Fruit fly (Drosophila melanogaster): Measurements from ENCODE around the gene HisRS.
A peak's percentile ranks its signal among the peaks of the same experiment; 100 is the strongest.

The HisRS gene

dm6 chrX:18554563-18554962, 39.3 kb downstream of the HisRS start (continued):
- TF ChIP-seq tx (GFP tag; optimal IDR thresholded peaks at IDR 0.05) (no peak), CG5953 (GFP tag; IDR thresholded peaks at IDR 0.05) (no peak), gcm2 (GFP tag; optimal IDR thresholded peaks at IDR 0.05) (no peak), CG8765 (GFP tag; IDR thresholded peaks at IDR 0.05) (no peak), Dad (GFP tag; optimal IDR thresholded peaks at IDR 0.05) (no peak), nom (GFP tag; optimal IDR thresholded peaks at IDR 0.05) (peak; percentile 58), Optix (GFP tag; IDR thresholded peaks at IDR 0.05) (no peak), D19A (tag; optimal IDR thresholded peaks at IDR 0.05) (no peak)

- TF ChIP-seq nom (GFP tag; optimal IDR thresholded peaks at IDR 0.05) (peak; percentile 17), CG2678 (tag; optimal IDR thresholded peaks at IDR 0.05) (no peak), onecut (GFP tag; IDR thresholded peaks at IDR 0.05) (no peak), Nf-YC (tag; optimal IDR thresholded peaks at IDR 0.05) (no peak), CG5180 (GFP tag; optimal IDR thresholded peaks at IDR 0.05) (no peak), Hr78 (GFP tag; optimal IDR thresholded peaks at IDR 0.05) (no peak), CG4707 (GFP tag; optimal IDR thresholded peaks at IDR 0.05) (no peak), HLH4C (GFP tag; IDR thresholded peaks at IDR 0.05; ENCODE audit: partially characterized antibody) (no peak), amos (GFP tag; IDR thresholded peaks at IDR 0.05; ENCODE audit: partially characterized antibody) (no peak), Gsc (GFP tag; IDR thresholded peaks at IDR 0.05) (no peak), Atf-2 (GFP tag; optimal IDR thresholded peaks at IDR 0.05) (no peak), bsh (GFP tag; optimal IDR thresholded peaks at IDR 0.05) (peak in 1 of 2 experiments; percentile 22), Drgx (GFP tag; IDR thresholded peaks at IDR 0.05) (peak; percentile 56), ttk (GFP tag; IDR thresholded peaks at IDR 0.05) (no peak), CG16813 (GFP tag; IDR thresholded peaks at IDR 0.05; ENCODE audit: partially characterized antibody) (no peak), CG12104 (GFP tag; optimal IDR thresholded peaks at IDR 0.05) (no peak), fd102C (GFP tag; optimal IDR thresholded peaks at IDR 0.05) (no peak), CG5953 (GFP tag; IDR thresholded peaks at IDR 0.05) (no peak)
Measured at dm6 chrX:18558583-18558982, 43.4 kb downstream of the HisRS start.

- TF ChIP-seq crol (GFP tag; IDR thresholded peaks at IDR 0.05) (peak; percentile 63), gem (tag; optimal IDR thresholded peaks at IDR 0.05) (no peak), gcm (GFP tag; optimal IDR thresholded peaks at IDR 0.05) (peak; percentile 93), CG4617 (GFP tag; optimal IDR thresholded peaks at IDR 0.05; ENCODE audit: borderline replicate concordance) (no peak)
Measured at dm6 chrX:18560584-18560983, 45.4 kb downstream of the HisRS start.

dm6 chrX:18564984-18565383, 49.8 kb downstream of the HisRS start:
- no peak for TF ChIP-seq stc (GFP tag; IDR thresholded peaks at IDR 0.05)
- TF ChIP-seq lbe (GFP tag; optimal IDR thresholded peaks at IDR 0.05) = no peak
- TF ChIP-seq CG18262 (tag; optimal IDR thresholded peaks at IDR 0.05) = no peak
- TF ChIP-seq gsb (GFP tag; IDR thresholded peaks at IDR 0.05) = no peak
- TF ChIP-seq CG10654 (GFP tag; optimal IDR thresholded peaks at IDR 0.05) = no peak
- TF ChIP-seq az2 (GFP tag; optimal IDR thresholded peaks at IDR 0.05) = no peak
- TF ChIP-seq fd96Cb (tag; optimal IDR thresholded peaks at IDR 0.05) = no peak
- no peak for TF ChIP-seq cg (GFP tag; optimal IDR thresholded peaks at IDR 0.05)
- 0 out of 2 replicates have a peak, but pooled peaks have one; percentile 29 for TF ChIP-seq Ptx1 (GFP tag; IDR thresholded peaks at IDR 0.05)
- no peak for TF ChIP-seq caup (GFP tag; optimal IDR thresholded peaks at IDR 0.05; ENCODE audit: severe bottlenecking)
- TF ChIP-seq CG11504 (tag; optimal IDR thresholded peaks at IDR 0.05) = peak; percentile 8
- no peak for TF ChIP-seq shn (GFP tag; optimal IDR thresholded peaks at IDR 0.05)
- no peak for TF ChIP-seq Doc2 (GFP tag; IDR thresholded peaks at IDR 0.05)
- no peak for TF ChIP-seq CG15696 (tag; optimal IDR thresholded peaks at IDR 0.05)
- TF ChIP-seq gsb-n (tag; optimal IDR thresholded peaks at IDR 0.05) = no peak
- TF ChIP-seq NC2α (GFP tag; optimal IDR thresholded peaks at IDR 0.05) = no peak
- no peak for TF ChIP-seq CG2129 (GFP tag; IDR thresholded peaks at IDR 0.05; ENCODE audit: partially characterized antibody)
- TF ChIP-seq Nf-YB (GFP tag; optimal IDR thresholded peaks at IDR 0.05) = no peak
- no peak for TF ChIP-seq NK7.1 (GFP tag; optimal IDR thresholded peaks at IDR 0.05)
- peak; percentile 22; the same call in 1 of the 2 replicates for TF ChIP-seq Xrp1 (GFP tag; IDR thresholded peaks at IDR 0.05)
